Fruit fly (Drosophila melanogaster) whole organism, embryonic: ENCODE results near the gene defl.

Source experiments
- CG10366 ChIP-seq: fragments of 200-800 bp; sonication (Bioruptor generic); IDR thresholded peaks from 2 replicates; pipeline ENCODE4 v1.3.6; 2022; ENCODE audit warnings: missing biosample characterization, missing genetic modification characterization
- CG12769 ChIP-seq: fragments of 200-800 bp; sonication (Bioruptor generic); optimal IDR thresholded peaks from 2 replicates; lab custom pipeline; 2019; ENCODE audit warnings: missing biosample characterization, mild to moderate bottlenecking, missing genetic modification characterization, moderate library complexity
- CG12942 ChIP-seq: fragments of 200-800 bp; sonication (Bioruptor generic); optimal IDR thresholded peaks from 3 replicates; lab custom pipeline; 2016; ENCODE audit warnings: missing biosample characterization, missing genetic modification characterization
- CG13287 ChIP-seq: fragments of 200-800 bp; sonication (Bioruptor generic); IDR thresholded peaks from 2 replicates; pipeline ENCODE4 v1.3.6; 2022; ENCODE audit warnings: missing biosample characterization, missing genetic modification characterization; ENCODE audit not compliant: partially characterized antibody
- CG13424 ChIP-seq: fragments of 200-800 bp; sonication (Bioruptor generic); optimal IDR thresholded peaks from 2 replicates; lab custom pipeline; 2019; ENCODE audit warnings: missing biosample characterization, mild to moderate bottlenecking, missing genetic modification characterization, moderate library complexity
- CG14050 ChIP-seq: fragments of 200-800 bp; sonication (Bioruptor generic); IDR thresholded peaks from 3 replicates; pipeline ENCODE4 v1.3.6; 2022; ENCODE audit warnings: missing biosample characterization, missing genetic modification characterization
- CG17568 ChIP-seq: fragments of 200-800 bp; sonication (Bioruptor generic); optimal IDR thresholded peaks from 2 replicates; lab custom pipeline; 2018; ENCODE audit warnings: missing biosample characterization, mild to moderate bottlenecking, missing genetic modification characterization, moderate library complexity
- CG18011 ChIP-seq: fragments of 200-800 bp; sonication (Bioruptor generic); optimal IDR thresholded peaks from 2 replicates; lab custom pipeline; 2017; ENCODE audit warnings: missing biosample characterization, missing genetic modification characterization, mild to moderate bottlenecking, moderate library complexity, missing genotype
- CG31224 ChIP-seq: fragments of 200-800 bp; sonication (Bioruptor generic); IDR thresholded peaks from 2 replicates; pipeline ENCODE4 v1.3.6; 2022; ENCODE audit warnings: missing biosample characterization, missing genetic modification characterization
- CG32767 ChIP-seq: fragments of 200-800 bp; sonication (Bioruptor generic); IDR thresholded peaks from 2 replicates; pipeline ENCODE4 v1.3.6; 2022; ENCODE audit warnings: missing biosample characterization, missing genetic modification characterization
- CG4360 ChIP-seq: fragments of 200-800 bp; sonication (Bioruptor generic); IDR thresholded peaks from 2 replicates; pipeline ENCODE4 v1.3.6; 2022; ENCODE audit warnings: missing biosample characterization, missing genetic modification characterization
- CG4404 ChIP-seq: fragments of 200-800 bp; sonication (Bioruptor generic); IDR thresholded peaks from 2 replicates; pipeline ENCODE4 v1.3.6; 2022; ENCODE audit warnings: missing biosample characterization, missing genetic modification characterization
- CG4424 ChIP-seq: fragments of 200-800 bp; sonication (Bioruptor generic); optimal IDR thresholded peaks from 3 replicates; lab custom pipeline; 2016; ENCODE audit warnings: missing biosample characterization, missing genetic modification characterization
- CG4854 ChIP-seq: fragments of 200-800 bp; sonication (Bioruptor generic); optimal IDR thresholded peaks from 2 replicates; lab custom pipeline; 2016; ENCODE audit warnings: missing biosample characterization, missing genetic modification characterization, inconsistent platforms
- CG5180 ChIP-seq: fragments of 200-800 bp; sonication (Bioruptor generic); optimal IDR thresholded peaks from 3 replicates; lab custom pipeline; 2017; ENCODE audit warnings: missing biosample characterization, missing genetic modification characterization, mild to moderate bottlenecking, moderate library complexity, missing genetic modification reagents
- CG5953 ChIP-seq: fragments of 200-800 bp; sonication (Bioruptor generic); IDR thresholded peaks from 2 replicates; pipeline ENCODE4 v1.3.6; 2022; ENCODE audit warnings: missing biosample characterization, missing genetic modification characterization
- CG8089 ChIP-seq: fragments of 200-800 bp; sonication (Bioruptor generic); optimal IDR thresholded peaks from 3 replicates; lab custom pipeline; 2016; ENCODE audit warnings: missing biosample characterization, missing genetic modification characterization
- CG8924 ChIP-seq: fragments of 200-800 bp; optimal IDR thresholded peaks from 3 replicates; lab custom pipeline; 2019; ENCODE audit warnings: missing biosample characterization, mild to moderate bottlenecking, missing genetic modification characterization, moderate library complexity
- CG9727 ChIP-seq: fragments of 200-800 bp; sonication (Bioruptor generic); optimal IDR thresholded peaks from 3 replicates; lab custom pipeline; 2017; ENCODE audit warnings: missing biosample characterization, mild to moderate bottlenecking, missing genetic modification characterization
- Dad ChIP-seq: fragments of 200-800 bp; sonication (Bioruptor generic); optimal IDR thresholded peaks from 3 replicates; lab custom pipeline; 2016; ENCODE audit warnings: missing biosample characterization, missing genetic modification characterization
- Drgx ChIP-seq: fragments of 200-800 bp; sonication (Bioruptor generic); IDR thresholded peaks from 2 replicates; pipeline ENCODE4 v1.3.6; 2022; ENCODE audit warnings: missing biosample characterization, missing genetic modification characterization
- E2f2 ChIP-seq: fragments of 200-800 bp; sonication (Bioruptor generic); IDR thresholded peaks from 2 replicates; pipeline ENCODE4 v1.3.6; 2022; ENCODE audit warnings: missing biosample characterization, missing genetic modification characterization
- HLH4C ChIP-seq: fragments of 200-800 bp; sonication (Bioruptor generic); IDR thresholded peaks from 3 replicates; pipeline ENCODE4 v1.3.6; 2022; ENCODE audit warnings: missing biosample characterization, missing genetic modification characterization; ENCODE audit not compliant: partially characterized antibody
- Hsf ChIP-seq: fragments of 200-800 bp; sonication (Bioruptor generic); optimal IDR thresholded peaks from 3 replicates; lab custom pipeline; 2016; ENCODE audit warnings: missing biosample characterization, missing genetic modification characterization
- NFAT ChIP-seq: fragments of 200-800 bp; sonication (Bioruptor generic); IDR thresholded peaks from 2 replicates; pipeline ENCODE4 v1.3.6; 2022; ENCODE audit warnings: missing biosample characterization, missing genetic modification characterization
- Rfx ChIP-seq: fragments of 200-800 bp; sonication (Bioruptor generic); IDR thresholded peaks from 2 replicates; pipeline ENCODE4 v1.3.6; 2022; ENCODE audit warnings: missing biosample characterization, missing genetic modification characterization
- bowl ChIP-seq: fragments of 200-800 bp; sonication (Bioruptor generic); IDR thresholded peaks from 2 replicates; pipeline ENCODE4 v1.3.6; 2022; ENCODE audit warnings: missing biosample characterization, missing genetic modification characterization
- bsh ChIP-seq, 2 experiments: fragments of 200-800 bp; sonication (Bioruptor generic); optimal IDR thresholded peaks; 2 replicates each; lab custom pipeline; 2017 to 2018; ENCODE audit warnings: mild to moderate bottlenecking in 2 of 2, missing biosample characterization in 2 of 2, missing genetic modification characterization in 2 of 2, moderate library complexity in 1 of 2
- caup ChIP-seq: fragments of 200-800 bp; sonication (Bioruptor generic); optimal IDR thresholded peaks from 3 replicates; lab custom pipeline; 2017; ENCODE audit warnings: missing biosample characterization, mild to moderate bottlenecking, missing genetic modification characterization, moderate library complexity; ENCODE audit not compliant: severe bottlenecking
- chif ChIP-seq, 2 experiments: fragments of 200-800 bp; sonication (Bioruptor generic); optimal IDR thresholded peaks; 3 replicates each; lab custom pipeline; 2016; ENCODE audit warnings: missing biosample characterization in 2 of 2, missing genetic modification characterization in 2 of 2
- crc ChIP-seq: fragments of 200-800 bp; sonication (Bioruptor generic); optimal IDR thresholded peaks from 2 replicates; lab custom pipeline; 2016; ENCODE audit warnings: missing biosample characterization, missing genetic modification characterization
- dmrt11E ChIP-seq: fragments of 200-800 bp; sonication (Bioruptor generic); optimal IDR thresholded peaks from 3 replicates; lab custom pipeline; 2018; ENCODE audit warnings: missing biosample characterization, mild to moderate bottlenecking, missing genetic modification characterization, moderate library complexity
- exex ChIP-seq: fragments of 200-800 bp; sonication (Bioruptor generic); optimal IDR thresholded peaks from 4 replicates; lab custom pipeline; 2018; ENCODE audit warnings: missing biosample characterization, mild to moderate bottlenecking, missing genetic modification characterization, moderate library complexity
- fd96Cb ChIP-seq: fragments of 200-800 bp; sonication (Bioruptor generic); optimal IDR thresholded peaks from 2 replicates; lab custom pipeline; 2018; ENCODE audit warnings: missing biosample characterization, mild to moderate bottlenecking, missing genetic modification characterization, moderate library complexity
- ind ChIP-seq: fragments of 200-800 bp; sonication (Bioruptor generic); optimal IDR thresholded peaks from 3 replicates; lab custom pipeline; 2016; ENCODE audit warnings: missing biosample characterization, missing genetic modification characterization
- jigr1 ChIP-seq: fragments of 200-800 bp; sonication (Bioruptor generic); IDR thresholded peaks from 3 replicates; pipeline ENCODE4 v1.3.6; 2022; ENCODE audit warnings: missing biosample characterization, missing genetic modification characterization
- klu ChIP-seq: fragments of 200-800 bp; sonication (Bioruptor generic); IDR thresholded peaks from 2 replicates; pipeline ENCODE4 v1.3.6; 2022; ENCODE audit warnings: missing biosample characterization, missing genetic modification characterization
- kni ChIP-seq: fragments of 200-800 bp; sonication (Bioruptor generic); optimal IDR thresholded peaks from 3 replicates; lab custom pipeline; 2017; ENCODE audit warnings: mild to moderate bottlenecking, missing biosample characterization, missing genetic modification reagents, missing genetic modification characterization
- oc ChIP-seq: fragments of 200-800 bp; sonication (Bioruptor generic); optimal IDR thresholded peaks from 2 replicates; lab custom pipeline; 2018; ENCODE audit warnings: missing biosample characterization, mild to moderate bottlenecking, missing genetic modification characterization, moderate library complexity
- pb ChIP-seq: fragments of 200-800 bp; sonication (Bioruptor generic); optimal IDR thresholded peaks from 3 replicates; lab custom pipeline; 2016; ENCODE audit warnings: missing biosample characterization, missing genetic modification characterization
- peb ChIP-seq: fragments of 200-800 bp; sonication (Bioruptor generic); IDR thresholded peaks from 2 replicates; pipeline ENCODE4 v1.3.6; 2022; ENCODE audit warnings: missing biosample characterization, missing genetic modification characterization
- psq ChIP-seq: fragments of 200-800 bp; sonication (Bioruptor generic); optimal IDR thresholded peaks from 2 replicates; lab custom pipeline; 2017; ENCODE audit warnings: missing biosample characterization, missing genetic modification characterization
- ranshi ChIP-seq: fragments of 200-800 bp; sonication (Bioruptor generic); IDR thresholded peaks from 2 replicates; pipeline ENCODE4 v1.3.6; 2022; ENCODE audit warnings: missing biosample characterization, missing genetic modification characterization
- sr ChIP-seq: fragments of 200-800 bp; sonication (Bioruptor generic); IDR thresholded peaks from 3 replicates; pipeline ENCODE4 v1.3.6; 2022; ENCODE audit warnings: missing biosample characterization, missing genetic modification characterization
- stwl ChIP-seq: fragments of 200-800 bp; sonication (Bioruptor generic); optimal IDR thresholded peaks from 3 replicates; lab custom pipeline; 2018; ENCODE audit warnings: missing biosample characterization, mild to moderate bottlenecking, missing genetic modification characterization, moderate library complexity
- tin ChIP-seq: fragments of 200-800 bp; sonication (Bioruptor generic); optimal IDR thresholded peaks from 3 replicates; lab custom pipeline; 2016; ENCODE audit warnings: missing biosample characterization, missing genetic modification characterization
- unc-4 ChIP-seq: fragments of 200-800 bp; sonication (Bioruptor generic); IDR thresholded peaks from 2 replicates; pipeline ENCODE4 v1.3.6; 2022; ENCODE audit warnings: missing biosample characterization, missing genetic modification characterization; ENCODE audit not compliant: partially characterized antibody

Gene defl

DNA sequence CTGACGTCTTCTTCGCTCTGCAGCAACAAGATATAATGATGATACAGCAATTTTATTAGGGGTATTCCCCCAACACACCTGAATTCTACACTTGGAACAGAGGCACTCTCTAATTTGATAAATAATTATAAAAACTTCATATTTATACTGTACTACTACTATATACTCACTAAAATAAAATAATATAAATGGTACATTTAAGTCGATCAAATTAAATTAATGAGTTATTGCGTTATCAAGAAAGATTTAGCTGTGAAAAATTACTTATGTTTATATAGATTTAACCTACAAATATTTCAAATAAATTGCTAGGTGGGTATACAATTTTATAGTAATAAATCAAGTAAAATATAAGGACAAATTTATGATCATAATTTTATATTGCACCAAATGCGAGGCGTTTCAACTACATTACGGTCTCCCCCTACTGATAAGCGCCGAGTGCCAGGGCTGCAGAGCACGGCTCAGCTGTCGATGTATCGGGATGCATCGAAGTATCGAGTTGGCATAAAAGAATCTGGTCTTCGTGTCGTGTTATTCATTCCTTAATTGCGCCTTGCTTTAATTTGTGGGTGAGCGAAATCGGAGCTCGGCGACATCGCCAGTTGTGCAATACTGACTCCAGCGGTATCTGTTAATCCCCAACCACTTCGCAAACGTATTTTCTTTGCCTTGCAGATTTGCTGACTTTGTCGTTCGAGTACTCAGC is 9.2 kb upstream of the defl start, which contains the start of gene vsg (continued):
- TF ChIP-seq stwl (peak; percentile 14), CG5953 (peak; percentile 34; the same call in 1 of the 2 replicates), caup (GFP tag; lab: Kevin White, UChicago) (peak; percentile 54), CG10366 (peak; percentile 60; the same call in 1 of the 2 replicates), CG8089 (no peak), CG5180 (peak; percentile 35), CG13424 (tag; lab: Kevin White, UChicago) (peak; percentile 92), tin (GFP tag; lab: Kevin White, UChicago) (peak; percentile 77), oc (tag; lab: Kevin White, UChicago) (peak; percentile 46), CG4360 (GFP tag; lab: Robert Waterston, UW) (0 out of 2 replicates have a peak, but pooled peaks have one; percentile 3), crc (GFP tag; lab: Kevin White, UChicago) (no peak), ranshi (GFP tag; lab: Robert Waterston, UW) (no peak; the same call in none of the 2 replicates), Drgx (GFP tag; lab: Robert Waterston, UW) (peak; percentile 36; the same call in 1 of the 2 replicates), Hsf (GFP tag; lab: Kevin White, UChicago) (peak; percentile 70), CG18011 (no peak), E2f2 (GFP tag; lab: Robert Waterston, UW) (0 out of 2 replicates have a peak, but pooled peaks have one; percentile 31), CG14050 (GFP tag; lab: Robert Waterston, UW) (no peak), exex (tag; lab: Kevin White, UChicago) (peak; percentile 52), unc-4 (peak; percentile 75), CG12769 (tag; lab: Kevin White, UChicago) (no peak), CG8924 (tag; lab: Kevin White, UChicago) (peak; percentile 91), Rfx (GFP tag; lab: Robert Waterston, UW) (peak; percentile 70), peb (GFP tag; lab: Robert Waterston, UW) (0 out of 2 replicates have a peak, but pooled peaks have one; percentile 16), CG4404 (GFP tag; lab: Robert Waterston, UW) (peak; percentile 71), psq (GFP tag; lab: Kevin White, UChicago) (peak; percentile 37), bsh (GFP tag; optimal IDR thresholded peaks at IDR 0.05; lab: Kevin White, UChicago) (peak in 1 of 2 experiments; percentile 68), pb (GFP tag; lab: Kevin White, UChicago) (no peak), Dad (no peak), fd96Cb (tag; lab: Kevin White, UChicago) (peak; percentile 80), CG4854 (GFP tag; lab: Kevin White, UChicago) (peak; percentile 6), chif (GFP tag; optimal IDR thresholded peaks at IDR 0.05; lab: Kevin White, UChicago) (peak; percentile 7 to 61), kni (no peak), CG9727 (GFP tag; lab: Kevin White, UChicago) (peak; percentile 91), HLH4C (GFP tag; lab: Robert Waterston, UW) (peak; percentile 80), CG32767 (peak; percentile 57), CG17568 (GFP tag; lab: Kevin White, UChicago) (no peak), NFAT (GFP tag; lab: Robert Waterston, UW) (peak; percentile 83), CG4424 (GFP tag; lab: Kevin White, UChicago) (peak; percentile 73), sr (no peak), ind (GFP tag; lab: Kevin White, UChicago) (peak; percentile 72), dmrt11E (tag; lab: Kevin White, UChicago) (peak; percentile 83), CG13287 (GFP tag; lab: Robert Waterston, UW) (peak; percentile 79), klu (peak; percentile 70), CG12942 (peak; percentile 75), CG31224 (no peak; the same call in 1 of the 2 replicates), jigr1 (GFP tag; lab: Robert Waterston, UW) (peak; percentile 56; the same call in 1 of the 3 replicates), bowl (GFP tag; lab: Robert Waterston, UW) (no peak)
- TF ChIP-seq, all 482 proteins: peak for 340
